Worm (Caenorhabditis elegans) whole organism, midembryonic: ENCODE data around the gene ZC477.7.

Source experiments
- T22C8.4 ChIP-seq: fragments of 200-800 bp; sonication (Bioruptor generic); IDR thresholded peaks from 2 replicates; pipeline ENCODE4 v1.3.6; 2022; ENCODE audit warnings: missing genetic modification characterization, missing compliant biosample characterization
- cog-1 ChIP-seq: sonication (generic microtip); optimal IDR thresholded peaks from 2 replicates; lab custom pipeline; 2016; ENCODE audit warnings: missing genetic modification characterization, missing compliant biosample characterization
- flt-1 ChIP-seq: fragments of 200-800 bp; sonication (Bioruptor generic); IDR thresholded peaks from 2 replicates; pipeline ENCODE4 v1.3.6; 2022; ENCODE audit warnings: missing genetic modification characterization, missing compliant biosample characterization
- klf-2 ChIP-seq: fragments of 200-800 bp; sonication (Bioruptor generic); conservative IDR thresholded peaks from 2 replicates; pipeline ENCODE4 v1.3.6; 2022; ENCODE audit warnings: missing genetic modification reagents, missing genetic modification characterization, missing compliant biosample characterization
- med-1 ChIP-seq: sonication (generic microtip); optimal IDR thresholded peaks from 2 replicates; lab custom pipeline; 2017; ENCODE audit warnings: missing genetic modification characterization, mild to moderate bottlenecking, missing compliant biosample characterization, antibody characterized with exemption, missing genetic modification reagents; ENCODE audit not compliant: insufficient read depth
- ref-1 ChIP-seq: fragments of 200-800 bp; sonication (Bioruptor generic); conservative IDR thresholded peaks from 2 replicates; pipeline ENCODE4 v1.3.6; 2022; ENCODE audit warnings: missing genetic modification reagents, missing genetic modification characterization, missing compliant biosample characterization
- tab-1 ChIP-seq: fragments of 200-800 bp; sonication (Bioruptor generic); IDR thresholded peaks from 2 replicates; pipeline ENCODE4 v1.3.6; 2022; ENCODE audit warnings: missing genetic modification characterization, missing compliant biosample characterization
- ztf-23 ChIP-seq: fragments of 200-800 bp; sonication (Bioruptor generic); IDR thresholded peaks from 2 replicates; pipeline ENCODE4 v1.3.6; 2022; ENCODE audit warnings: missing genetic modification reagents, missing genetic modification characterization, missing compliant biosample characterization
- ztf-29 ChIP-seq: fragments of 200-800 bp; sonication (Bioruptor generic); IDR thresholded peaks from 2 replicates; pipeline ENCODE4 v1.3.6; 2022; ENCODE audit warnings: missing genetic modification reagents, missing genetic modification characterization, missing compliant biosample characterization

ZC477.7 gene

ce11 chrIV:7075063-7075462 is 36.2 kb downstream of the ZC477.7 start, which contains the start of gene srg-50:
Gene srg-50, minus strand, starts transcription at chrIV:7075163.
- TF ChIP-seq klf-2 (GFP tag; lab: Robert Waterston, UW): no peak
- no peak for TF ChIP-seq ref-1
- TF ChIP-seq T22C8.4 (GFP tag; lab: Robert Waterston, UW): no peak
- no peak for TF ChIP-seq ztf-29
- no peak for TF ChIP-seq flt-1
- TF ChIP-seq cog-1 (tag; lab: Kevin White, UChicago): no peak
- no peak for TF ChIP-seq tab-1 (GFP tag; lab: Robert Waterston, UW)
- no peak for TF ChIP-seq med-1 (GFP tag; lab: Kevin White, UChicago)
- no peak for TF ChIP-seq ztf-23 (GFP tag; lab: Robert Waterston, UW)

ce11 chrIV:7072110-7072509 is 39.1 kb downstream of the ZC477.7 start, which contains the start of gene srg-48:
Gene srg-48, plus strand, starts transcription at chrIV:7072410.
- TF ChIP-seq flt-1 (no peak), cog-1 (tag; lab: Kevin White, UChicago) (no peak), klf-2 (GFP tag; lab: Robert Waterston, UW) (no peak), ztf-29 (no peak), ztf-23 (GFP tag; lab: Robert Waterston, UW) (no peak), tab-1 (GFP tag; lab: Robert Waterston, UW) (no peak), T22C8.4 (GFP tag; lab: Robert Waterston, UW) (no peak), ref-1 (no peak), med-1 (GFP tag; lab: Kevin White, UChicago) (no peak)

DNA sequence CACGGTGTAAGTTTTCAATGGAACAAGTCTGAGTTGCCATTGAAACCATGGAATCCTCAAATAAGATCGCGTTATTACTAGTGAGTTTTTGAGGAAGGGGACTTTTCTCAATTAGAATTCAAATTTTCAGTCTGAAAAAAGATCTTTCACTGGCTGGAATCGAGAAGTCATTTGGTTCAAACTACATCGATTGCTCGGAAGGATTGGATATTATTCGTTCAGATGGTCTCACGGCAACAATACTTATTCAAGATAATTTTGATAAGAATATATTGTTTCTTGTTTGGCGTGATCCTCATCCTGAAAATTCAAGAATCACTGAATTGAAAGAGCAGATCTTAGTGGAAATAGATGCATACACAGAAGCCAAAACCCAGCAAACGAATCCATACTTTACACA is 43.8 kb downstream of the ZC477.7 start:
- TF ChIP-seq flt-1: no peak
- TF ChIP-seq med-1 (GFP tag; lab: Kevin White, UChicago): no peak
- no peak for TF ChIP-seq cog-1 (tag; lab: Kevin White, UChicago)
- no peak for TF ChIP-seq ztf-23 (GFP tag; lab: Robert Waterston, UW)
- no peak for TF ChIP-seq T22C8.4 (GFP tag; lab: Robert Waterston, UW)
- no peak for TF ChIP-seq klf-2 (GFP tag; lab: Robert Waterston, UW)
- TF ChIP-seq ref-1: no peak
- no peak for TF ChIP-seq tab-1 (GFP tag; lab: Robert Waterston, UW)
- TF ChIP-seq ztf-29: no peak

DNA sequence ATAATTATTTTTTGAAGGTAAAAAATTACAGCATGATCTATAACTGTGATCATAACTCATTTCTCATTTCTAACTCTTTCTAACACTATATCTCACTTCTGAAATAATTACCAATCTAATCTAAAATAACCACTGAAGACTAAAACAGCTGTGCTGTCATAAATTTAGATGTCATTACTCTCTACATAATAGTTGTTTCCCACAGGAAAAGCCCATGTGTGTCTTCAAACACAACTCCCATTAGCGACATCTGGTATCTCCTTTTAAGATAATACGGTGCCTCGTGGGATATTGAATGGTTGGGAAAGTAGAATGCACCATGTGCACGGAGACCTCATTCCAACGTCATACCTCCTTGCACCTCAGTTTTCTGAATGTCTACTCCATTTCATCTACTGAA is 46.2 kb downstream of the ZC477.7 start, which contains the start of gene Y43B11AL.1:
Gene Y43B11AL.1, plus strand, starts transcription at position 301 of the 400 bp plus-strand sequence.
- TF ChIP-seq flt-1 (no peak), med-1 (GFP tag; lab: Kevin White, UChicago) (no peak), ztf-29 (no peak), ref-1 (no peak), ztf-23 (GFP tag; lab: Robert Waterston, UW) (no peak), tab-1 (GFP tag; lab: Robert Waterston, UW) (no peak)

DNA sequence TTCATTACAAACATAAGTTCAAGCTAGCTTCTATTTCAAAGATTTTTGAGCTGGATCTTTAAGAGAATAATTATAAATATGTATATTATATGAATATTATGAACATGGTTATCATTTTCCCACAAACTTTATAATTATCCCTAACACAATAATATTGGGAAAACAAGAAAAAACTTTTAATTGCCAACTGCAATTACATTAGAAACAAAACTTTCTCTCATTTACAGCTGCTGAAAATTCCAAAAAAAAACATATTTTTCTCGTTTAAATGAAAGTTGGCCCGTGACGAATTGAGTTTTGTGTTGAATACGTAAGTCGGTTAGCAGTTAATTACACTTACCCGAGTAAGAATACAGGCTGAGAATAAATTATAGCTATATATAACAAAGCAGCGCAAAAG is 48.6 kb downstream of the ZC477.7 start:
- no peak for TF ChIP-seq tab-1 (GFP tag; lab: Robert Waterston, UW)
- no peak for TF ChIP-seq ref-1
- TF ChIP-seq ztf-23 (GFP tag; lab: Robert Waterston, UW): no peak
- no peak for TF ChIP-seq klf-2 (GFP tag; lab: Robert Waterston, UW)
- no peak for TF ChIP-seq T22C8.4 (GFP tag; lab: Robert Waterston, UW)
- TF ChIP-seq cog-1 (tag; lab: Kevin White, UChicago): no peak
- TF ChIP-seq med-1 (GFP tag; lab: Kevin White, UChicago): no peak
- no peak for TF ChIP-seq flt-1
- TF ChIP-seq ztf-29: no peak
